Fruit fly (Drosophila melanogaster): ENCODE data around the gene GstT3.

Gene GstT3

DNA sequence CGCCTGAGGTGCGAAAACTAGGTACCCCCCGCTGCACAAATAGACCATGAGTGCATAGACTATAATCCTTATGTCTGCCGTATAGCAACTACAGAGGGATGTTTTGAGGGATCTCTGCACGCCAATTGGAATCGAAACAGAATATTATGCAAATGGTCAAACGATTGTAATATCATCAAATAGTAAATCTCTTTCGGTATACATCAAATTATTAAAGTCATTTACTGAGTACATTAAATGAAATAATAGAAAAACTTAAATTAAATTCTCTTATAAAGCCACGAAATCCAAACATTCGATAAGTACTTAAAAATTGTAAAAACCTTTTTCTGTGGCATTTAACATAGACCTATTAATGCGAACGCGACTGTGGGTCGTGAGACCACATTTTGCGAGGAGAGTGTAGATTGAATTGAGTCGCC is 21.5 kb downstream of the GstT3 start (continued):
- peak; percentile 63 for TF ChIP-seq Fer1 (GFP tag; optimal IDR thresholded peaks at IDR 0.05)
- TF ChIP-seq Drgx (GFP tag; IDR thresholded peaks at IDR 0.05) = peak; percentile 38; the same call in 1 of the 2 replicates
- peak; percentile 26 for TF ChIP-seq CG33557 (GFP tag; optimal IDR thresholded peaks at IDR 0.05)
- peak; percentile 71 for TF ChIP-seq grau (tag; optimal IDR thresholded peaks at IDR 0.05)
- no peak for TF ChIP-seq mld (GFP tag; IDR thresholded peaks at IDR 0.05; ENCODE audit: partially characterized antibody)
- TF ChIP-seq CG30020 (tag; optimal IDR thresholded peaks at IDR 0.05) = peak; percentile 1
- TF ChIP-seq CG16863 (GFP tag; optimal IDR thresholded peaks at IDR 0.05) = peak; percentile 47
- peak; percentile 45 for TF ChIP-seq CG4328 (GFP tag; optimal IDR thresholded peaks at IDR 0.05)
- TF ChIP-seq CG6272 (GFP tag; IDR thresholded peaks at IDR 0.05) = no peak
- TF ChIP-seq CG11723 (GFP tag; optimal IDR thresholded peaks at IDR 0.05) = peak; percentile 61
- TF ChIP-seq Sox100B (GFP tag; optimal IDR thresholded peaks at IDR 0.05) = peak; percentile 80
- TF ChIP-seq Pdp1 (GFP tag; optimal IDR thresholded peaks at IDR 0.05) = peak; percentile 21 to 34
- no peak for TF ChIP-seq CG1024 (GFP tag; IDR thresholded peaks at IDR 0.05)
- no peak for TF ChIP-seq B-H2 (GFP tag; optimal IDR thresholded peaks at IDR 0.05)
- TF ChIP-seq gcm (GFP tag; optimal IDR thresholded peaks at IDR 0.05) = peak; percentile 35
- TF ChIP-seq CG17568 (GFP tag; optimal IDR thresholded peaks at IDR 0.05) = peak; percentile 7
- TF ChIP-seq CG1233 (GFP tag; optimal IDR thresholded peaks at IDR 0.05) = peak; percentile 45
- no peak for TF ChIP-seq CTCF (GFP tag; optimal IDR thresholded peaks at IDR 0.05)
- peak; percentile 36; the same call in 1 of the 2 replicates for TF ChIP-seq seq (GFP tag; IDR thresholded peaks at IDR 0.05)
- TF ChIP-seq Hmx (GFP tag; optimal IDR thresholded peaks at IDR 0.05) = peak; percentile 7
- TF ChIP-seq Camta (GFP tag; optimal IDR thresholded peaks at IDR 0.05) = peak; percentile 16
- TF ChIP-seq CG32767 (GFP tag; IDR thresholded peaks at IDR 0.05) = 0 out of 2 replicates have a peak, but pooled peaks have one; percentile 33
- peak; percentile 36 for TF ChIP-seq CG4820 (GFP tag; optimal IDR thresholded peaks at IDR 0.05)
- TF ChIP-seq sens (GFP tag) = peak; percentile 80
- TF ChIP-seq CG7357 (GFP tag; IDR thresholded peaks at IDR 0.05) = 0 out of 3 replicates have a peak, but pooled peaks have one; percentile 5
- peak; percentile 73 for TF ChIP-seq CG9727 (GFP tag; optimal IDR thresholded peaks at IDR 0.05)
- peak; percentile 17 for TF ChIP-seq CG8944 (GFP tag; optimal IDR thresholded peaks at IDR 0.05)
- TF ChIP-seq Hr51 (GFP tag; optimal IDR thresholded peaks at IDR 0.05) = peak in 1 of 2 experiments; percentile 70
- peak; percentile 46 for TF ChIP-seq CG10274 (GFP tag; optimal IDR thresholded peaks at IDR 0.05)
- TF ChIP-seq pnt (GFP tag; optimal IDR thresholded peaks at IDR 0.05) = no peak
- peak; percentile 40; the same call in 1 of the 2 replicates for TF ChIP-seq vvl (GFP tag; IDR thresholded peaks at IDR 0.05)
- no peak for TF ChIP-seq hbn (GFP tag; IDR thresholded peaks at IDR 0.05; ENCODE audit: partially characterized antibody)
- peak; percentile 6 for TF ChIP-seq repo (GFP tag; optimal IDR thresholded peaks at IDR 0.05)
- no peak for TF ChIP-seq knrl (GFP tag; IDR thresholded peaks at IDR 0.05; ENCODE audit: partially characterized antibody)
- peak; percentile 49 for TF ChIP-seq Max (GFP tag; optimal IDR thresholded peaks at IDR 0.05)
- peak; percentile 47 for TF ChIP-seq Hmr (GFP tag; optimal IDR thresholded peaks at IDR 0.05)
- TF ChIP-seq odd (GFP tag; optimal IDR thresholded peaks at IDR 0.05) = peak; percentile 42
- TF ChIP-seq insv (GFP tag; optimal IDR thresholded peaks at IDR 0.05) = peak in 1 of 2 experiments; percentile 44
- no peak for TF ChIP-seq BEAF-32 (GFP tag; optimal IDR thresholded peaks at IDR 0.05)
- TF ChIP-seq CG17359 (tag; optimal IDR thresholded peaks at IDR 0.05) = peak; percentile 53
- peak; percentile 12 for TF ChIP-seq jumu (GFP tag; optimal IDR thresholded peaks at IDR 0.05)
- TF ChIP-seq Myb (GFP tag; optimal IDR thresholded peaks at IDR 0.05) = peak; percentile 2
- TF ChIP-seq fu2 (GFP tag; optimal IDR thresholded peaks at IDR 0.05) = no peak
- peak; percentile 70 for TF ChIP-seq CG14710 (tag; optimal IDR thresholded peaks at IDR 0.05)
- TF ChIP-seq Hr78 (GFP tag; optimal IDR thresholded peaks at IDR 0.05) = peak in 1 of 2 experiments; percentile 47
- no peak for TF ChIP-seq Awh (GFP tag; IDR thresholded peaks at IDR 0.05)
- TF ChIP-seq CG14050 (GFP tag; IDR thresholded peaks at IDR 0.05) = no peak
- TF ChIP-seq emc (GFP tag; optimal IDR thresholded peaks at IDR 0.05) = peak; percentile 11
- TF ChIP-seq CG8281 (tag; optimal IDR thresholded peaks at IDR 0.05) = peak; percentile 14
- no peak for TF ChIP-seq amos (GFP tag; IDR thresholded peaks at IDR 0.05; ENCODE audit: partially characterized antibody)

Data from whole organism, embryonic.